Worm (Caenorhabditis elegans): ENCODE data around the gene igdb-2.

Gene igdb-2

DNA sequence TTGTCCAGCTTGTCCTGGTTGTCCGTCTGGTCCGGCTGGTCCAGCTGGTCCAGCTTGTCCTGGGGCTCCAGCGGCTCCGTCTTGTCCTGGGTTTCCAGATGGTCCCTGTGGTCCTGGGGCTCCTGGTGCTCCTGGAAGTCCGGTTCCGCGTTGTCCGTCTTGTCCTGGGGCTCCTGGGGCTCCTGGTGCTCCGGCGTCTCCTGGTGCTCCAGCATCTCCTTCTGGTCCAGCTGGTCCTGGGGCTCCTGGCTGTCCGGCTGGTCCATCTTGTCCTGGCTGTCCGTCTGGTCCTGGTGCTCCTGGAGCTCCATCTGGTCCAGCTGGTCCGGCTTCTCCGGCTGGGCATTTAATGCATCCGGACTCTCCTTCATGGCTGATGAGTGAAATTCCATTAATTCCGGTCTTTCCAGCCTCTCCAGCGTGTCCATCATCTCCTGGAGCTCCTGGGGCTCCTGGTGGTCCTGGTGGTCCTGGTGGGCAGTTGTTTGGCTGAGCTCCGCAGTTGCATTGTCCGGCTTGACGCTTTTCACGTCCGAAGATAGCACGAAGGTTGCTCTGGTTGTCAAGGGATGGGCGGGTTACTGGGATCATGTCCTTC is 40.7 kb upstream of the igdb-2 start:
- TF ChIP-seq nhr-21 (tag; optimal IDR thresholded peaks at IDR 0.05) (no peak), skn-1 (tag; optimal IDR thresholded peaks at IDR 0.05) (no peak), lin-39 (tag; optimal IDR thresholded peaks at IDR 0.05) (no peak), C34F6.9 (tag; optimal IDR thresholded peaks at IDR 0.05) (no peak), unc-55 (GFP tag; optimal IDR thresholded peaks at IDR 0.05) (no peak), gmeb-1 (tag; optimal IDR thresholded peaks at IDR 0.05) (no peak), mab-5 (tag; optimal IDR thresholded peaks at IDR 0.05) (no peak), sma-9 (GFP tag; optimal IDR thresholded peaks at IDR 0.05) (no peak), sma-9 (tag; optimal IDR thresholded peaks at IDR 0.05) (no peak), dmd-4 (tag; optimal IDR thresholded peaks at IDR 0.05) (no peak), R02D3.7 (tag; optimal IDR thresholded peaks at IDR 0.05) (no peak), nhr-11 (tag; optimal IDR thresholded peaks at IDR 0.05) (no peak)

DNA sequence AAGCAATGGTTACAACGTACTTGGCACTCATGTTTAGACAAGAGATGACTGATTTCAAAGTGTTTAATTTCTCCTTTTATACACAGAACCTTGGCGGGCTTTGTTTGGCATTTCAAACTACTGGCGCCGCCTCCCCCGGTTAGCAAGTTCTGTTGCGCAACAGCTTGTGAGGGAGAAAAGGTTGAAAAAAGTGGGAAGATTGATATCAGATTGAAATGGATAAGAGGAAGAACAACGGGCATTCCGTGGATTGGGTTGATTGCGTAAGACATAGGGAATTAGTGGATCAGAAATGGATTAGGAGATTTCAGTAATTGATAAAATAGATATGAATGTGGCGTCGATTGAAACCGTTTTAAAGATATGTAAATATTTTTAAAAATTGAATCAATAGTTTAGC is 40.0 kb upstream of the igdb-2 start, which contains the start of gene col-130:
Gene col-130, minus strand, starts transcription at position 50 of the 400 bp plus-strand sequence.
- no peak for TF ChIP-seq fos-1 (tag; optimal IDR thresholded peaks at IDR 0.05)
- TF ChIP-seq nhr-237 (tag; optimal IDR thresholded peaks at IDR 0.05) = no peak
- no peak for TF ChIP-seq nhr-23 (tag; optimal IDR thresholded peaks at IDR 0.05)
- no peak for TF ChIP-seq sma-3 (GFP tag; optimal IDR thresholded peaks at IDR 0.05)
- no peak for TF ChIP-seq nhr-6 (tag; optimal IDR thresholded peaks at IDR 0.05)
- TF ChIP-seq F13H6.1 (tag; optimal IDR thresholded peaks at IDR 0.05) = no peak
- no peak for TF ChIP-seq ZK546.5 (tag; optimal IDR thresholded peaks at IDR 0.05)
- no peak for TF ChIP-seq unc-39 (tag; optimal IDR thresholded peaks at IDR 0.05)
- no peak for TF ChIP-seq lin-13 (GFP tag; optimal IDR thresholded peaks at IDR 0.05)
- no peak for TF ChIP-seq ama-1 (optimal IDR thresholded peaks at IDR 0.05)
- no peak for TF ChIP-seq egl-27 (tag; optimal IDR thresholded peaks at IDR 0.05)
- no peak for TF ChIP-seq nhr-129 (tag; optimal IDR thresholded peaks at IDR 0.05)
- no peak for TF ChIP-seq nhr-11 (tag; optimal IDR thresholded peaks at IDR 0.05)
- no peak for TF ChIP-seq zag-1 (tag; optimal IDR thresholded peaks at IDR 0.05)
- no peak for TF ChIP-seq mbf-1 (tag; optimal IDR thresholded peaks at IDR 0.05)
- TF ChIP-seq unc-62 (GFP tag; optimal IDR thresholded peaks at IDR 0.05) = no peak
- no peak for TF ChIP-seq aly-2 (tag; optimal IDR thresholded peaks at IDR 0.05)
- no peak for TF ChIP-seq ztf-4 (tag; optimal IDR thresholded peaks at IDR 0.05)

DNA sequence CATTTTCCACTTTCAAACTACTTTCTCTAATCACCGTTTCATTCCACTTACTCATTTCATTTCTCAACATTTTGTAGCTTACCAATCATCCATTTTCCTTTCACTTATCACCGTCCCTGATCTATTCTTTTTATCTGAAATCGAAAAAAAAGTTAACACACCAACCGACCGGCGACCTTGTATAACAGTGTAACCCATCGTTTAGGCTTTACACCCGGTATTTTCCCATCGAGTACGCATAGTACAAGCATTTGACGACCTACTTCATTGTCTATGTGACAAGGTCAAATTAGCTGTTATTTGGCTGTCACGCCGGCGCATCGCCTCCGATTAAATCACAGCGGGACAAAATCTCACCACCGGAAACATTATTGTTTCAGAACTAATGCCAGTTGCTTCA is 39.0 kb upstream of the igdb-2 start:
- TF ChIP-seq nhr-25 (tag; optimal IDR thresholded peaks at IDR 0.05) (peak; percentile 66), zag-1 (tag; optimal IDR thresholded peaks at IDR 0.05) (no peak), unc-62 (GFP tag; optimal IDR thresholded peaks at IDR 0.05) (no peak), R02D3.7 (tag; optimal IDR thresholded peaks at IDR 0.05) (no peak), snpc-4 (tag; optimal IDR thresholded peaks at IDR 0.05) (no peak), sem-4 (tag; optimal IDR thresholded peaks at IDR 0.05) (no peak), blmp-1 (tag; optimal IDR thresholded peaks at IDR 0.05; ENCODE audit: insufficient read depth) (peak; percentile 81)

DNA sequence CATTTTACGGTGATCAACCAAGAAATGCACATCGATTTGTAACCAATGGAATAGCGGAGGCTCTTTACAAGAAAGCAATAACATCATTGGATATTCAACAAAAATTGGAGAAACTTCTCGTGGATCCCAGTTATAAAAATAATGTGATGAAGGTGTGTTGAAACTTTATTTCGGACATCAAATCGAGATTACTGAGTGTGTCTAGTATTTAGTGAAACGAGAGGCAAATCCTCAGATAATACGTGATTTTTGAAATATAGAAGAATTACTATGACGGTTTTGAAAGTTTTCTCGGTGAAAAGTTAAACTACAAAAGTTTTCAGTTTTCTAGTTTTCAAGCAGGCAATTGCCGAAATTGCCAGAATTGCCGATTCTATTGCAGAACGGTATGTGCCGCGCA is 36.7 kb upstream of the igdb-2 start:
- TF ChIP-seq unc-55 (GFP tag; optimal IDR thresholded peaks at IDR 0.05) = no peak
- TF ChIP-seq mdl-1 (tag; optimal IDR thresholded peaks at IDR 0.05) = no peak
- no peak for TF ChIP-seq ztf-4 (tag; optimal IDR thresholded peaks at IDR 0.05)
- TF ChIP-seq elt-3 (tag; optimal IDR thresholded peaks at IDR 0.05) = no peak
- TF ChIP-seq nhr-21 (tag; optimal IDR thresholded peaks at IDR 0.05) = no peak
- TF ChIP-seq lin-11 (tag; optimal IDR thresholded peaks at IDR 0.05) = no peak
- no peak for TF ChIP-seq Y55F3AM.14 (GFP tag; optimal IDR thresholded peaks at IDR 0.05)

DNA sequence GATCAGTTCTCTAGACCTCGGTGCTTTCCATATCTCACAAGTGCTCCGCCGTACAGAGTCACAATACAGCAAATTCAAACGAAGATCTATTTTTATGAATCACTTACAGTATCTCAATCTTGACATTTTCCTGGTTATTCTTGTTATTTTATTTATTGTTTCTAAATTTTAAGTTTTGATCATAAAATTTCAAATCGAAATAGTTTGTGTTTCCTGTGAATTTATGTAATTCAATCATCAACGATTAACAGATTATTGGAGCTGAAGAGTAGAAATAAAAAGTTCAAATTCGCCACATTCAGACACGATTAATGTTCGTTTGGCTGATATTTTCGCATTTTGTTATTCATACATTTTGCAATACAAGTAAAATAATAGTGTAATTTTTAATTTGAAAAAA is 36.1 kb upstream of the igdb-2 start, which contains the start of gene clec-184:
Gene clec-184, plus strand, starts transcription at position 301 of the 400 bp plus-strand sequence.
- TF ChIP-seq unc-39 (tag; optimal IDR thresholded peaks at IDR 0.05) (no peak), nhr-11 (tag; optimal IDR thresholded peaks at IDR 0.05) (no peak), aly-2 (tag; optimal IDR thresholded peaks at IDR 0.05) (no peak), lin-13 (GFP tag; optimal IDR thresholded peaks at IDR 0.05) (no peak), mbf-1 (tag; optimal IDR thresholded peaks at IDR 0.05) (no peak), skn-1 (tag; optimal IDR thresholded peaks at IDR 0.05) (no peak), elt-1 (tag; optimal IDR thresholded peaks at IDR 0.05) (no peak)
